Worm (Caenorhabditis elegans): ENCODE measurements around the gene sre-11.
A peak's percentile ranks its signal among the peaks of the same experiment; 100 is the strongest.

Gene sre-11

DNA sequence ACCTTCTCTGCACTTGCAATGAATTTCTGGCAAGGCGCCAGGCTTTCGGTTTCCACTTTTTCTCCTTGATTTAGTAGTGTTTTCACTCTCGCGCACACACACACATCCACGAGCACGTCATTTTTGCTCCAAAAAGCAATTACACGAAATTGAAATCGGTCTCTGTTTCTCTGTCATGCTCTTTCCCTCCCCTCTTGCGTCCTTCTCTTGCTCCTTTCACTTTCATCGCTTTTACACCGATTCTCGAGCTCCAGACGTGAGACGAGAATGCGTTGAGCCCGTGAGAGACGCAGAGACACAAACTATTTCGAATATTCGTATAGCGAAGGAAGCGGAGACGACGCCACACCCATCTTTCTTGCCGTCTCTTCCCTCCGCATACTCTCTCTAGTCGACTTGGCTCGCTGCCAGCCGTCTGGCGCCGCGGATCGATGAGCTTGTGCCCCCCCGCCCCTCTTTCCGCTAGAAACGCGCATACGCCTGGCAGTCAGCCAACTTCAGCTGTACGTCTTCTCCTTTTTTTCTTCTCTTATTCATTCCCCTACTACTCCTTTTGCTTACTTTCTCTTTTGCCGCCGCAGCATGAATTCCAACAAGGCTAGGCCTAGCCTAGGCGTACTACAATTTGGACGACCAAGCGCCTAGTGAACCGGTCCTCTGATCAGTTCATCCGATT is 44.4 kb upstream of the sre-11 start (continued):
- peak; percentile 81 for TF ChIP-seq atf-7 (tag; optimal IDR thresholded peaks at IDR 0.05)
- peak; percentile 63 for TF ChIP-seq nhr-80 (tag; optimal IDR thresholded peaks at IDR 0.05)
- TF ChIP-seq K11D2.4 (GFP tag; IDR thresholded peaks at IDR 0.05): 0 out of 2 replicates have a peak, but pooled peaks have one; percentile 46
- TF ChIP-seq ztf-3 (GFP tag; optimal IDR thresholded peaks at IDR 0.05): peak; percentile 24
- peak; percentile 22 for TF ChIP-seq athp-1 (tag; optimal IDR thresholded peaks at IDR 0.05)
- TF ChIP-seq die-1 (tag; optimal IDR thresholded peaks at IDR 0.05): peak; percentile 24
- peak; percentile 99 for TF ChIP-seq zfh-2 (GFP tag; conservative IDR thresholded peaks at IDR 0.05)
- no peak for TF ChIP-seq ztf-25 (GFP tag; IDR thresholded peaks at IDR 0.05)
- peak; percentile 53 for TF ChIP-seq attf-5 (GFP tag; optimal IDR thresholded peaks at IDR 0.05)
- peak in 1 of 3 experiments; percentile 77 for TF ChIP-seq lin-35 (GFP tag; optimal IDR thresholded peaks at IDR 0.05)
- no peak for TF ChIP-seq Y56A3A.18 (GFP tag; IDR thresholded peaks at IDR 0.05)
- peak; percentile 34 for TF ChIP-seq madf-10 (tag; optimal IDR thresholded peaks at IDR 0.05)
- peak; percentile 2 to 23 for TF ChIP-seq let-607 (tag; optimal IDR thresholded peaks at IDR 0.05)
- no peak for TF ChIP-seq ceh-91 (GFP tag; IDR thresholded peaks at IDR 0.05)

DNA sequence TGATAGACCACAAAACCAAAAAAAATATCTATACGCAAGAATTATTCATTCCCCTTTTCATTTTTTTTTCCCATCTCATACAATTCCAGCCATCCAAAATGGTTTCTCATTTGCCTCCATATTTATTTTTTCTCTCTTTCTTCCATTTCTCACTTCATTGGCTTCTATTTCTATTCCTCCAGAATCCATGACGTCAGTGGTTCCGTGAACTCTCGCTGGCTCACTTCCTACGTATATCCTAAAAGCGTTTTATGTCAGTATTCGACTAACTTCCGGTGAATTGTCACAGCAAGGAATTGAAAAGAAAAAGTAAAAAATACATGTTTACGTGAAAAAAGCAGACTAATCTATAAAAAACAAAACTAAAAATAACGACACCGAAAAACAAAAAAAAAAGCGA is 43.2 kb upstream of the sre-11 start:
- TF ChIP-seq lsy-27 (tag; optimal IDR thresholded peaks at IDR 0.05; ENCODE audit: borderline replicate concordance, insufficient read depth) (no peak), K11D2.4 (GFP tag; IDR thresholded peaks at IDR 0.05) (no peak), ceh-27 (GFP tag; optimal IDR thresholded peaks at IDR 0.05) (no peak), hlh-12 (tag; optimal IDR thresholded peaks at IDR 0.05) (no peak), T07F8.4 (tag; optimal IDR thresholded peaks at IDR 0.05) (no peak), rpc-1 (optimal IDR thresholded peaks at IDR 0.05) (no peak), rpc-1 (tag; optimal IDR thresholded peaks at IDR 0.05) (no peak), F22D6.2 (tag; optimal IDR thresholded peaks at IDR 0.05) (no peak), sptf-2 (GFP tag; optimal IDR thresholded peaks at IDR 0.05) (no peak), ets-4 (GFP tag; optimal IDR thresholded peaks at IDR 0.05) (no peak), nhr-80 (tag; optimal IDR thresholded peaks at IDR 0.05) (no peak), Y67H2A.10 (GFP tag; conservative IDR thresholded peaks at IDR 0.05) (no peak), C17E4.6 (GFP tag; IDR thresholded peaks at IDR 0.05) (no peak), B0261.1 (tag; optimal IDR thresholded peaks at IDR 0.05) (no peak), F37B4.10 (GFP tag; IDR thresholded peaks at IDR 0.05) (no peak), ztf-25 (GFP tag; IDR thresholded peaks at IDR 0.05) (no peak)

DNA sequence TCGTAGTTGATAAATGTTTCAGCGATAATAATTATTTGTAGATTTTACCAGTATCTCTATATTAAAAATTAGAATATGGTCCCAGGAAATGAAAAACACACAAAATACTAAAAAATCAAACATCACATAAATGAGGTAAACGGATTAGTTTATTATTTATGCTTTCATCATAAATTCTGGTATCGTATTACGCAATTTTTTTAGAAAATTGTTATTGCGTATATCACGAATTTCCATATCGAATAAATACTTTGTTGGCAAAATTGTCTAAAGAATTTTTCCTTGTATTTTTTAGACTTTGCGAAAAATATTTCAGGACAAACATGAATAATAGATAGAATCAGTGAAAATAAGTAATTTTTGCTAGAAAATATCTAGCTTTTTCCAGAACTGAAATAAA is 42.4 kb upstream of the sre-11 start:
- TF ChIP-seq rec-8 (tag; optimal IDR thresholded peaks at IDR 0.05) (no peak), egl-44 (GFP tag; IDR thresholded peaks at IDR 0.05) (no peak), F52B5.7 (tag; optimal IDR thresholded peaks at IDR 0.05) (no peak), mel-28 (tag; optimal IDR thresholded peaks at IDR 0.05; ENCODE audit: borderline replicate concordance) (no peak), bed-2 (GFP tag; IDR thresholded peaks at IDR 0.05) (no peak), mcd-1 (GFP tag; IDR thresholded peaks at IDR 0.05) (no peak), hmg-1.2 (GFP tag; IDR thresholded peaks at IDR 0.05) (no peak), mes-4 (tag; optimal IDR thresholded peaks at IDR 0.05) (no peak), nhr-120 (GFP tag; IDR thresholded peaks at IDR 0.05) (no peak), lin-40 (tag; optimal IDR thresholded peaks at IDR 0.05) (no peak), K11D2.4 (GFP tag; IDR thresholded peaks at IDR 0.05) (no peak), F57A8.1 (GFP tag; optimal IDR thresholded peaks at IDR 0.05) (no peak), xnd-1 (tag; optimal IDR thresholded peaks at IDR 0.05) (no peak), hrde-1 (tag; optimal IDR thresholded peaks at IDR 0.05; ENCODE audit: borderline replicate concordance) (no peak), zim-3 (tag; optimal IDR thresholded peaks at IDR 0.05) (no peak), tbp1 (GFP tag; optimal IDR thresholded peaks at IDR 0.05) (no peak), athp-1 (tag; optimal IDR thresholded peaks at IDR 0.05) (no peak), ZK185.1 (tag; optimal IDR thresholded peaks at IDR 0.05; ENCODE audit: poor library complexity, severe bottlenecking) (no peak)
